Fruit fly (Drosophila melanogaster): ENCODE results near the gene CG9328.

CG9328 gene

DNA sequence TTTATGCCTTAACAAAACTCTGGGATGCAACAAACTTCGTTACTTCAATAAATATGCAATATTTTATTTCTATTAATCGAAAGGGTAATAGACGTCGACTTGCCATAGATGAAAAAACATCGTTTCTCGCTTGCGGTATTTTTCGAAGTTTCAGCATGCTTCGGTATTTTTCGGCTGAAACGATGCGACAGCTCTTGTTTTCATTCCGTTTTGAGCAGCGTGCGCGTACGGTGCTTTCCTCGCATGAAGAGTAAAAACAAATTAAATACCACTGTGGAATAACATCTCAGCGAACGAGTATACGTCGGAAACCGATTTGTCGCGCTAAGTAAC lies at the start of gene CG9328:
TSS of gene CG9328 (plus strand) at position 201 of the 333 bp plus-strand sequence.
- TF ChIP-seq CG8301 (tag; optimal IDR thresholded peaks at IDR 0.05) (peak; percentile 38), fd96Ca (GFP tag; IDR thresholded peaks at IDR 0.05) (peak; percentile 9; the same call in 1 of the 3 replicates), CG12605 (GFP tag; IDR thresholded peaks at IDR 0.05) (peak; percentile 37; the same call in 1 of the 2 replicates), CG15710 (tag; optimal IDR thresholded peaks at IDR 0.05) (no peak), Pif1A (GFP tag; optimal IDR thresholded peaks at IDR 0.05) (peak; percentile 57), CG9948 (tag; optimal IDR thresholded peaks at IDR 0.05) (peak; percentile 37), D1 (tag; optimal IDR thresholded peaks at IDR 0.05) (no peak), CG32121 (GFP tag; IDR thresholded peaks at IDR 0.05) (peak; percentile 45; the same call in 1 of the 2 replicates), rn (GFP tag; IDR thresholded peaks at IDR 0.05) (no peak), CG17806 (tag; optimal IDR thresholded peaks at IDR 0.05) (peak; percentile 49), Pif1B (GFP tag; optimal IDR thresholded peaks at IDR 0.05) (no peak), Ets98B (GFP tag; IDR thresholded peaks at IDR 0.05) (peak; percentile 67), CG4496 (GFP tag; IDR thresholded peaks at IDR 0.05) (peak; percentile 71; the same call in 1 of the 3 replicates), CG8159 (tag; optimal IDR thresholded peaks at IDR 0.05) (peak; percentile 38), Snoo (tag; optimal IDR thresholded peaks at IDR 0.05) (peak; percentile 54), CG34367 (tag; optimal IDR thresholded peaks at IDR 0.05) (no peak)

DNA sequence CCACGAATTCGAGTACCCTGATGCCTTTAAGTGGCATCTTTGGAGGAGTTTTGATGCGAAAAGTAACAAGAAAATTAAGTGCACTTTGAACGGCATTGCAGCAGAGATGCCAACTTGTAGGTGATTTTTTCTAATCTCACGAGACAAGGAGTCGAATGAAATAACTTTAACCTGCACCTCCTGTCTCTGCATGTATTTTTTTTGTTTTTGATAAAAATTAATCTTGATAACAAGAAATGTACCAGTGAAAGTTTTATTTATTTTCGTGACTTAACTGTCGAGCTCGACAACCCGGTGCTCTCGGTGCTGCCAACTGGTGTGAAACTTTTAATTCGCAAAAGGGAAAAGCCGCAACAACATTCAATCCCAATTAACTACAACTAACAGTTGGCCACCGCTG lies 45.4 kb upstream of the CG9328 start, which contains the start of the genes Amacr and Ns4:
TSS of gene Amacr (minus strand) at position 182 of the 400 bp plus-strand sequence.
TSS of gene Ns4 (plus strand) at position 317 of the 400 bp plus-strand sequence.
- TF ChIP-seq CG12605 (GFP tag; IDR thresholded peaks at IDR 0.05), result peak; percentile 52; the same call in 1 of the 2 replicates
- TF ChIP-seq Snoo (tag; optimal IDR thresholded peaks at IDR 0.05), result peak; percentile 71
- TF ChIP-seq Ets98B (GFP tag; IDR thresholded peaks at IDR 0.05), result peak; percentile 65
- no peak for TF ChIP-seq CG10348 (GFP tag; IDR thresholded peaks at IDR 0.05)
- peak; percentile 52 for TF ChIP-seq gl (tag; optimal IDR thresholded peaks at IDR 0.05)
- no peak for TF ChIP-seq Pif1B (GFP tag; optimal IDR thresholded peaks at IDR 0.05)
- TF ChIP-seq EcR (GFP tag; optimal IDR thresholded peaks at IDR 0.05), result no peak
- peak; percentile 55 for TF ChIP-seq CG8159 (tag; optimal IDR thresholded peaks at IDR 0.05)
- no peak for TF ChIP-seq CG13204 (GFP tag; optimal IDR thresholded peaks at IDR 0.05)
- peak; percentile 60 for TF ChIP-seq CG8301 (tag; optimal IDR thresholded peaks at IDR 0.05)
- TF ChIP-seq CG32121 (GFP tag; IDR thresholded peaks at IDR 0.05), result peak; percentile 71
- peak; percentile 44 for TF ChIP-seq CG9948 (tag; optimal IDR thresholded peaks at IDR 0.05)
- no peak; the same call in 1 of the 2 replicates for TF ChIP-seq rn (GFP tag; IDR thresholded peaks at IDR 0.05)
- TF ChIP-seq CG34367 (tag; optimal IDR thresholded peaks at IDR 0.05), result peak; percentile 37
- TF ChIP-seq CG17806 (tag; optimal IDR thresholded peaks at IDR 0.05), result peak; percentile 45
- TF ChIP-seq CG15710 (tag; optimal IDR thresholded peaks at IDR 0.05), result peak; percentile 61
- no peak for TF ChIP-seq Pif1A (GFP tag; optimal IDR thresholded peaks at IDR 0.05)
- no peak for TF ChIP-seq CG14655 (GFP tag; optimal IDR thresholded peaks at IDR 0.05)
- no peak for TF ChIP-seq D1 (tag; optimal IDR thresholded peaks at IDR 0.05)
- peak; percentile 80 for TF ChIP-seq fd96Ca (GFP tag; IDR thresholded peaks at IDR 0.05)
- TF ChIP-seq CG4496 (GFP tag; IDR thresholded peaks at IDR 0.05), result peak; percentile 76

DNA sequence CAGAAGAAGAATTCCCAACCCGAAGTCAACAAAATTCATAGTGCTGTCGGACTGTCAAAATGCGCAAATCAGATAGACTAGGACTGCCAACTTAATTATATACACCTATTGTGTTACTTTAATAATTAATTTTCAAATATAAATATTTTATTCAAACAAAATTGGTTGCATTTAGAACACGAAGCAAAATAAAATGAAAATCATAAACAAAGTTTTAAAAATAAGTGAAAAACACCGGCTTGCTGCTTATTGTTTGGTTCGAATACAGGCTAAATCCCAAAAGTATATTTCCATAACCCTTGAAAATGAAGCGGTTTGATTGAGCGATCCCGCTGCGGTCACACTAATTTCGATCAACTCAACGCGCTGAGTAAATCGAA lies 39.7 kb upstream of the CG9328 start, which contains the start of the genes Rhau and dia:
TSS of gene Rhau (minus strand) at position 178 of the 380 bp plus-strand sequence.
TSS of gene dia (plus strand) at position 337 of the 380 bp plus-strand sequence.
- TF ChIP-seq Snoo (tag; optimal IDR thresholded peaks at IDR 0.05), result peak; percentile 7
- TF ChIP-seq CG9948 (tag; optimal IDR thresholded peaks at IDR 0.05), result no peak

DNA sequence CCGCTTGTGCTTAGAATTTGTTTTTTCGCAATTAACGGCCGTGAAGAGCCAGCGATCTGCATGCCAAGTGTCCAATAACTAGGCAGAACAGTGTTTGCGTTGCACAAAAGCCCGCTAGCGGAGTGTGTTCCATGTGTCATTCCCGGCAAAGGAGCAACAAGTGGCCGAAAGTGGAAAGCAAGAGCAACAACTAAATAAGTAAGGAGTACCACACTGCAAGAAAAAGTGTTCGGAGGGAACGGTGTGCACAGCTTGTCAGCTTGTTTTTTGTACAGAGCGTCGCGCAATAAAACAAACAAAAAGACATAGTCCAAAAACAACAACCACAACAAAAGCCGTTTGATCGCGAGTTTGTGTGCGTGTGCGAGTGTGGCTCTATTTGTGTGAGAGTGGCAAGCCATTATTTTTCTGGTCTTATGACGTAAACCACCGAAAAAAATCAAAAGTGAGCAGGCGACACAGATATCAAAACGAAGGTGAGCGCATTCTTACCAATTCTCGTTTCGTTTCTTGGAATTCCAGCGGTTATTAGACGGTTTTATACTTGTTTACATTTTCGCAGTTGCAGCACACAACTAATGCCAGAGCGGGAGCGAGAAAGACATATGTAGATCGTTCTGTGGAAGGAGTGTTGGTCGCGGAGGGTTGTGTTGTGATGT lies 39.2 kb upstream of the CG9328 start:
- peak; percentile 74 for TF ChIP-seq fd96Ca (GFP tag; IDR thresholded peaks at IDR 0.05)
- peak; percentile 67 for TF ChIP-seq CG12605 (GFP tag; IDR thresholded peaks at IDR 0.05)
- TF ChIP-seq CG8301 (tag; optimal IDR thresholded peaks at IDR 0.05), result peak; percentile 44
- no peak for TF ChIP-seq CG17806 (tag; optimal IDR thresholded peaks at IDR 0.05)
- TF ChIP-seq CG4496 (GFP tag; IDR thresholded peaks at IDR 0.05), result peak; percentile 72; the same call in 2 of the 3 replicates
- peak; percentile 77 for TF ChIP-seq Ets98B (GFP tag; IDR thresholded peaks at IDR 0.05)
- no peak for TF ChIP-seq CG8159 (tag; optimal IDR thresholded peaks at IDR 0.05)

DNA sequence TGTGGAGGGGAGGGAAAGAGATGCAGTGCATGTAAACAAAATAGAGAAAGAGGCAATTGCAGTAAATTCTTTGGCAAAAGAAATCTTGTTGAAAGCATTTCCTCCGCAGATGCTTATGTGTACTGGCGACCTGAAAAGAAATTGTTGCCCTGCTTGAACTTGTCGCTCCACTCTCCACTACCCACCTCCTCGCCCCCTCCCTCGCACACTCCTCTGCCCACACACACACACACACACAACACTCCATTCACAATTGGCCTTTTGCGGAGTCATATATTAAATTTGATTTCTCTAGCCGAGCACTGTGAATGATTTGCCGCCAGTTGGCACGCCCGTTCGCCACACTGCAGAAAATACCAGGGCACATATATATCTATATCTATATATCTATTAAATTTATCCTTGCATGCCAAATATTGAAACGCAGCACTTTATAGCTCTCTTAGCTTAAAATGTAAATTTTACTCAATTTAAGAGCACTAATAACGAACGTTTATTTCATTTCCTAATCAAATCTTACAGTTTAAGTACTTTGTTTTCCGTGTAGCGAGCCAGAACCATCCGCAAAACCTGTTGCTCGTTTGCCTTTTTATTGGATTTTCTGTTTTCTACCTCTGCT lies 38.6 kb upstream of the CG9328 start:
- TF ChIP-seq CG8159 (tag; optimal IDR thresholded peaks at IDR 0.05), result peak; percentile 74
- TF ChIP-seq CG9948 (tag; optimal IDR thresholded peaks at IDR 0.05), result peak; percentile 76
- TF ChIP-seq CG15710 (tag; optimal IDR thresholded peaks at IDR 0.05), result peak; percentile 46
- TF ChIP-seq EcR (GFP tag; optimal IDR thresholded peaks at IDR 0.05), result no peak
- TF ChIP-seq CG8301 (tag; optimal IDR thresholded peaks at IDR 0.05), result peak; percentile 93
- no peak for TF ChIP-seq CG34367 (tag; optimal IDR thresholded peaks at IDR 0.05)
- peak; percentile 77 for TF ChIP-seq CG32121 (GFP tag; IDR thresholded peaks at IDR 0.05)
- TF ChIP-seq CG4496 (GFP tag; IDR thresholded peaks at IDR 0.05), result peak; percentile 90
- TF ChIP-seq Pif1B (GFP tag; optimal IDR thresholded peaks at IDR 0.05), result peak; percentile 32
- TF ChIP-seq rn (GFP tag; IDR thresholded peaks at IDR 0.05), result peak; percentile 46; the same call in 1 of the 2 replicates
- peak; percentile 75; the same call in 1 of the 2 replicates for TF ChIP-seq CG12605 (GFP tag; IDR thresholded peaks at IDR 0.05)
- TF ChIP-seq D1 (tag; optimal IDR thresholded peaks at IDR 0.05), result peak; percentile 60
- peak; percentile 94 for TF ChIP-seq CG14655 (GFP tag; optimal IDR thresholded peaks at IDR 0.05)
- TF ChIP-seq Pif1A (GFP tag; optimal IDR thresholded peaks at IDR 0.05), result peak; percentile 75
- TF ChIP-seq CG13204 (GFP tag; optimal IDR thresholded peaks at IDR 0.05), result no peak
- no peak for TF ChIP-seq gl (tag; optimal IDR thresholded peaks at IDR 0.05)
- TF ChIP-seq CG17806 (tag; optimal IDR thresholded peaks at IDR 0.05), result peak; percentile 77
- peak; percentile 77 for TF ChIP-seq Ets98B (GFP tag; IDR thresholded peaks at IDR 0.05)
- TF ChIP-seq fd96Ca (GFP tag; IDR thresholded peaks at IDR 0.05), result peak; percentile 77
- TF ChIP-seq CG10348 (GFP tag; IDR thresholded peaks at IDR 0.05), result peak; percentile 12; the same call in 1 of the 2 replicates
- TF ChIP-seq Snoo (tag; optimal IDR thresholded peaks at IDR 0.05), result peak; percentile 32

All from whole organism, pupa.